Worm (Caenorhabditis elegans) whole organism, L2 larva: ENCODE measurements around the gene daf-5.
A peak's percentile ranks its signal among the peaks of the same experiment; 100 is the strongest.

ENCODE experiments used
- C34F6.9 ChIP-seq: fragments of 150-350 bp; optimal IDR thresholded peaks from 2 replicates; lab custom pipeline; 2014; ENCODE audit warnings: missing biosample characterization, missing genetic modification characterization
- F13H6.1 ChIP-seq: sonication (generic microtip); optimal IDR thresholded peaks from 2 replicates; lab custom pipeline; 2016; ENCODE audit warnings: missing genetic modification characterization, missing compliant biosample characterization
- R02D3.7 ChIP-seq: fragments of 150-350 bp; optimal IDR thresholded peaks from 2 replicates; lab custom pipeline; 2014; ENCODE audit warnings: missing biosample characterization, missing genetic modification characterization
- Y55F3AM.14 ChIP-seq: fragments of 200-800 bp; sonication (Bioruptor generic); optimal IDR thresholded peaks from 2 replicates; lab custom pipeline; 2018; ENCODE audit warnings: mild to moderate bottlenecking, missing genetic modification characterization, missing compliant biosample characterization
- ZK546.5 ChIP-seq: sonication (generic microtip); optimal IDR thresholded peaks from 2 replicates; lab custom pipeline; 2017; ENCODE audit warnings: missing biosample characterization, missing genetic modification characterization
- alr-1 ChIP-seq: fragments of 150-350 bp; optimal IDR thresholded peaks from 2 replicates; lab custom pipeline; 2014; ENCODE audit warnings: missing biosample characterization, missing genetic modification characterization
- aly-2 ChIP-seq: fragments of 150-350 bp; optimal IDR thresholded peaks from 2 replicates; lab custom pipeline; 2014; ENCODE audit warnings: missing biosample characterization, missing genetic modification characterization
- ama-1 ChIP-seq: fragments of 150-350 bp; optimal IDR thresholded peaks from 2 replicates; lab custom pipeline; 2018; ENCODE audit warnings: inconsistent platforms
- blmp-1 ChIP-seq: sonication (generic microtip); optimal IDR thresholded peaks from 2 replicates; lab custom pipeline; 2017; ENCODE audit warnings: missing genetic modification characterization, mild to moderate bottlenecking, missing compliant biosample characterization, antibody characterized with exemption, moderate library complexity; ENCODE audit not compliant: insufficient read depth
- ceh-16 ChIP-seq: fragments of 150-350 bp; optimal IDR thresholded peaks from 2 replicates; lab custom pipeline; 2014; ENCODE audit warnings: missing biosample characterization, missing genetic modification characterization
- ceh-82 ChIP-seq: fragments of 150-350 bp; optimal IDR thresholded peaks from 2 replicates; lab custom pipeline; 2014; ENCODE audit warnings: missing biosample characterization, missing genetic modification characterization
- crh-2 ChIP-seq: sonication (generic microtip); optimal IDR thresholded peaks from 2 replicates; lab custom pipeline; 2017; ENCODE audit warnings: missing biosample characterization, missing genetic modification characterization
- dmd-4 ChIP-seq: sonication (generic microtip); optimal IDR thresholded peaks from 2 replicates; lab custom pipeline; 2017; ENCODE audit warnings: missing biosample characterization, missing genetic modification characterization
- egl-27 ChIP-seq: sonication (generic microtip); optimal IDR thresholded peaks from 3 replicates; lab custom pipeline; 2017; ENCODE audit warnings: missing biosample characterization, missing genetic modification reagents, missing genetic modification characterization
- elt-1 ChIP-seq: fragments of 150-350 bp; optimal IDR thresholded peaks from 2 replicates; lab custom pipeline; 2014; ENCODE audit warnings: missing biosample characterization, missing genetic modification characterization
- elt-3 ChIP-seq: sonication (generic microtip); optimal IDR thresholded peaks from 2 replicates; lab custom pipeline; 2017; ENCODE audit warnings: missing biosample characterization, missing genetic modification characterization
- fos-1 ChIP-seq: fragments of 150-350 bp; optimal IDR thresholded peaks from 2 replicates; lab custom pipeline; 2014; ENCODE audit warnings: missing biosample characterization, missing genetic modification characterization
- gmeb-1 ChIP-seq: fragments of 150-350 bp; optimal IDR thresholded peaks from 2 replicates; lab custom pipeline; 2014; ENCODE audit warnings: missing biosample characterization, missing genetic modification characterization
- lin-11 ChIP-seq: fragments of 150-350 bp; sonication (generic microtip); optimal IDR thresholded peaks from 2 replicates; lab custom pipeline; 2014; ENCODE audit warnings: missing biosample characterization, missing genetic modification characterization, inconsistent platforms, mixed read lengths
- lin-13 ChIP-seq: fragments of 150-350 bp; optimal IDR thresholded peaks from 2 replicates; lab custom pipeline; 2014; ENCODE audit warnings: missing biosample characterization, missing genetic modification reagents, missing genetic modification characterization
- lin-39 ChIP-seq: fragments of 150-350 bp; optimal IDR thresholded peaks from 2 replicates; lab custom pipeline; 2014; ENCODE audit warnings: missing biosample characterization, missing genetic modification reagents, missing genetic modification characterization
- lsy-2 ChIP-seq, 2 experiments: fragments of 150-350 bp in 1 of 2; sonication (generic microtip) in 1 of 2; optimal IDR thresholded peaks; 2 replicates each; lab custom pipeline; 2014 to 2017; ENCODE audit warnings: missing biosample characterization in 2 of 2, missing genetic modification characterization in 2 of 2
- mbf-1 ChIP-seq: sonication (generic microtip); optimal IDR thresholded peaks from 2 replicates; lab custom pipeline; 2017; ENCODE audit warnings: missing biosample characterization, missing genetic modification characterization
- nhr-10 ChIP-seq: sonication (generic microtip); optimal IDR thresholded peaks from 2 replicates; lab custom pipeline; 2017; ENCODE audit warnings: missing biosample characterization, missing genetic modification characterization
- nhr-11 ChIP-seq: fragments of 150-350 bp; optimal IDR thresholded peaks from 2 replicates; lab custom pipeline; 2014; ENCODE audit warnings: missing biosample characterization, missing genetic modification characterization
- nhr-12 ChIP-seq: fragments of 150-350 bp; optimal IDR thresholded peaks from 2 replicates; lab custom pipeline; 2014; ENCODE audit warnings: missing biosample characterization, missing genetic modification characterization
- nhr-129 ChIP-seq: fragments of 150-350 bp; optimal IDR thresholded peaks from 2 replicates; lab custom pipeline; 2014; ENCODE audit warnings: missing biosample characterization, missing genetic modification characterization
- nhr-21 ChIP-seq: fragments of 150-350 bp; optimal IDR thresholded peaks from 2 replicates; lab custom pipeline; 2014; ENCODE audit warnings: missing biosample characterization, missing genetic modification characterization
- nhr-23 ChIP-seq: fragments of 150-350 bp; optimal IDR thresholded peaks from 2 replicates; lab custom pipeline; 2014; ENCODE audit warnings: missing biosample characterization, missing genetic modification reagents, missing genetic modification characterization
- nhr-237 ChIP-seq: fragments of 150-350 bp; optimal IDR thresholded peaks from 2 replicates; lab custom pipeline; 2014; ENCODE audit warnings: missing biosample characterization, missing genetic modification characterization
- nhr-6 ChIP-seq: fragments of 150-350 bp; optimal IDR thresholded peaks from 2 replicates; lab custom pipeline; 2014; ENCODE audit warnings: missing biosample characterization, missing genetic modification characterization
- nhr-77 ChIP-seq: fragments of 150-350 bp; optimal IDR thresholded peaks from 2 replicates; lab custom pipeline; 2014; ENCODE audit warnings: missing biosample characterization, missing genetic modification characterization
- peb-1 ChIP-seq: fragments of 150-350 bp; optimal IDR thresholded peaks from 2 replicates; lab custom pipeline; 2014; ENCODE audit warnings: missing biosample characterization, missing genetic modification characterization
- sem-4 ChIP-seq: fragments of 150-350 bp; optimal IDR thresholded peaks from 2 replicates; lab custom pipeline; 2014; ENCODE audit warnings: missing biosample characterization, missing genetic modification reagents, missing genetic modification characterization
- skn-1 ChIP-seq: sonication (generic microtip); optimal IDR thresholded peaks from 2 replicates; lab custom pipeline; 2017; ENCODE audit warnings: missing biosample characterization, missing genetic modification characterization
- sma-3 ChIP-seq: sonication (generic microtip); optimal IDR thresholded peaks from 2 replicates; lab custom pipeline; 2016; ENCODE audit warnings: missing genetic modification reagents, missing genetic modification characterization, missing compliant biosample characterization
- sma-9 ChIP-seq, 2 experiments: fragments of 150-350 bp in 1 of 2; sonication (generic microtip) in 1 of 2; optimal IDR thresholded peaks; 2 replicates each; lab custom pipeline; 2014 to 2016; ENCODE audit warnings: missing genetic modification characterization in 2 of 2, mild to moderate bottlenecking in 1 of 2, missing biosample characterization in 1 of 2, missing compliant biosample characterization in 1 of 2, missing genetic modification reagents in 1 of 2, moderate library complexity in 1 of 2
- snpc-4 ChIP-seq: fragments of 150-350 bp; optimal IDR thresholded peaks from 2 replicates; lab custom pipeline; 2014; ENCODE audit warnings: missing biosample characterization, missing genetic modification characterization
- unc-39 ChIP-seq: fragments of 150-350 bp; optimal IDR thresholded peaks from 2 replicates; lab custom pipeline; 2014; ENCODE audit warnings: missing biosample characterization, missing genetic modification characterization
- unc-55 ChIP-seq: fragments of 150-350 bp; sonication (generic microtip); optimal IDR thresholded peaks from 3 replicates; lab custom pipeline; 2014; ENCODE audit warnings: missing biosample characterization, missing genetic modification reagents, missing genetic modification characterization
- unc-62 ChIP-seq: fragments of 150-350 bp; optimal IDR thresholded peaks from 2 replicates; lab custom pipeline; 2014; ENCODE audit warnings: missing biosample characterization, missing genetic modification reagents, missing genetic modification characterization
- zag-1 ChIP-seq: fragments of 150-350 bp; optimal IDR thresholded peaks from 2 replicates; lab custom pipeline; 2014; ENCODE audit warnings: missing biosample characterization, missing genetic modification characterization
- ztf-1 ChIP-seq: fragments of 200-800 bp; sonication (Bioruptor generic); conservative IDR thresholded peaks from 2 replicates; pipeline ENCODE4 v1.3.6; 2022; ENCODE audit warnings: missing genetic modification characterization, missing compliant biosample characterization
- ztf-11 ChIP-seq: sonication (generic microtip); optimal IDR thresholded peaks from 2 replicates; lab custom pipeline; 2017; ENCODE audit warnings: missing biosample characterization, missing genetic modification characterization
- ztf-4 ChIP-seq: fragments of 150-350 bp; optimal IDR thresholded peaks from 2 replicates; lab custom pipeline; 2014; ENCODE audit warnings: missing biosample characterization, missing genetic modification characterization

The daf-5 gene

ce11 chrII:14044199-14044598 is 7.9 kb downstream of the daf-5 start (continued):
- TF ChIP-seq sem-4 (tag; lab: Kevin White, UChicago): peak; percentile 62
- peak; percentile 7 for TF ChIP-seq nhr-11 (tag; lab: Kevin White, UChicago)
- no peak for TF ChIP-seq nhr-12 (tag; lab: Kevin White, UChicago)
- TF ChIP-seq, all 48 proteins: peak for 22

ce11 chrII:14042836-14043604 is 9.1 kb downstream of the daf-5 start:
- TF ChIP-seq lin-39 (no peak), sma-9 (GFP tag; optimal IDR thresholded peaks at IDR 0.05; lab: Kevin White, UChicago) (peak; percentile 78), sma-9 (tag; optimal IDR thresholded peaks at IDR 0.05; lab: Kevin White, UChicago) (no peak), crh-2 (tag; lab: Kevin White, UChicago) (peak; percentile 47), nhr-21 (tag; lab: Kevin White, UChicago) (peak; percentile 16), fos-1 (tag; lab: Kevin White, UChicago) (peak; percentile 53), unc-55 (GFP tag; lab: Kevin White, UChicago) (no peak), F13H6.1 (tag; lab: Kevin White, UChicago) (peak; percentile 48), elt-1 (no peak), ZK546.5 (tag; lab: Kevin White, UChicago) (no peak), nhr-129 (peak; percentile 2)

- peak; percentile 35 for TF ChIP-seq ceh-82 (tag; lab: Kevin White, UChicago)
- peak; percentile 87 for TF ChIP-seq ztf-4 (tag; lab: Kevin White, UChicago)
- TF ChIP-seq sma-3 (GFP tag; lab: Kevin White, UChicago): peak; percentile 85
- TF ChIP-seq unc-39 (tag; lab: Kevin White, UChicago): peak; percentile 44
- TF ChIP-seq nhr-12 (tag; lab: Kevin White, UChicago): no peak
- TF ChIP-seq snpc-4: peak; percentile 51
- no peak for TF ChIP-seq aly-2 (tag; lab: Kevin White, UChicago)
- TF ChIP-seq blmp-1 (tag; lab: Kevin White, UChicago): peak; percentile 60
- TF ChIP-seq nhr-129: peak; percentile 91
- peak; percentile 67 for TF ChIP-seq unc-62 (GFP tag; lab: Kevin White, UChicago)
- TF ChIP-seq nhr-6 (tag; lab: Kevin White, UChicago): peak; percentile 75
- TF ChIP-seq F13H6.1 (tag; lab: Kevin White, UChicago): peak; percentile 98
- no peak for TF ChIP-seq elt-1
- TF ChIP-seq nhr-77: peak; percentile 84
- no peak for TF ChIP-seq nhr-237
- no peak for TF ChIP-seq nhr-23 (tag; lab: Kevin White, UChicago)
- peak; percentile 54 for TF ChIP-seq lin-11 (tag; lab: Kevin White, UChicago)
- peak; percentile 93 for TF ChIP-seq nhr-21 (tag; lab: Kevin White, UChicago)
- no peak for TF ChIP-seq peb-1
- TF ChIP-seq R02D3.7 (tag; lab: Kevin White, UChicago): peak; percentile 0
- peak; percentile 89 for TF ChIP-seq egl-27 (tag; lab: Kevin White, UChicago)
- peak; percentile 21 for TF ChIP-seq nhr-11 (tag; lab: Kevin White, UChicago)
- TF ChIP-seq ama-1 (lab: Kevin White, UChicago): no peak
- TF ChIP-seq zag-1 (tag; lab: Kevin White, UChicago): peak; percentile 92
- no peak for TF ChIP-seq mbf-1 (tag; lab: Kevin White, UChicago)
- TF ChIP-seq fos-1 (tag; lab: Kevin White, UChicago): peak; percentile 67
- TF ChIP-seq sma-9 (GFP tag; optimal IDR thresholded peaks at IDR 0.05; lab: Kevin White, UChicago): peak; percentile 98
- TF ChIP-seq sma-9 (tag; optimal IDR thresholded peaks at IDR 0.05; lab: Kevin White, UChicago): no peak
- TF ChIP-seq dmd-4 (tag; lab: Kevin White, UChicago): no peak
- TF ChIP-seq crh-2 (tag; lab: Kevin White, UChicago): peak; percentile 90
- TF ChIP-seq ceh-16: peak; percentile 74
- TF ChIP-seq C34F6.9 (tag; lab: Kevin White, UChicago): peak; percentile 84
- TF ChIP-seq sem-4 (tag; lab: Kevin White, UChicago): peak; percentile 94
- peak; percentile 79 for TF ChIP-seq lin-13 (GFP tag; lab: Kevin White, UChicago)
- no peak for TF ChIP-seq ztf-1 (GFP tag; lab: Robert Waterston, UW)
- no peak for TF ChIP-seq lin-39
- TF ChIP-seq lsy-2 (tag; optimal IDR thresholded peaks at IDR 0.05; lab: Kevin White, UChicago): peak; percentile 70 to 92
- no peak for TF ChIP-seq skn-1 (tag; lab: Kevin White, UChicago)
- TF ChIP-seq ZK546.5 (tag; lab: Kevin White, UChicago): peak; percentile 29
- TF ChIP-seq ztf-11 (tag; lab: Kevin White, UChicago): no peak
- TF ChIP-seq gmeb-1: peak; percentile 54
- no peak for TF ChIP-seq elt-3 (tag; lab: Kevin White, UChicago)
- TF ChIP-seq alr-1 (tag; lab: Kevin White, UChicago): no peak
- no peak for TF ChIP-seq nhr-10
- peak; percentile 96 for TF ChIP-seq Y55F3AM.14 (GFP tag; lab: Kevin White, UChicago)
Observed at ce11 chrII:14040204-14040842, 11.8 kb downstream of the daf-5 start.
